Fruit fly (Drosophila melanogaster): ENCODE results near the gene ImpL2.

Gene ImpL2

DNA sequence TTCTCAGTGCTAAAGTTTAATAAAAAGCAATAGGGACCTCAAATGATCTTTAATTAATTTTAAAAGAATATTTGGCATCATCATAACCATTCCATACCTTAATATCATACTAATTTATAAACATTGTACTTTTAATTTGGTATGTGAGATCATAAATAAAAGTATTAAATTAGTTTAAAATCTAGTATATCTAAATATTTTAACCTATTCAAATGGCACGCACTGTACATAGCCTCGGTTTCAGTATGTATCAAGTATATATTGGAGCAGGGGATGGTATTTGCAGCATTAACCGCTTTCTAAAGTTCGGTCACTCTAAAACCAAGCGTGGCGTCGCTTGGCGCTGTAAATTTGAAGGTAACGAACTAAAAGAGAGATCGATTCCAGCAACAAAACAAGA is 6.5 kb upstream of the ImpL2 start, which contains the start of gene pav (continued):
- TF ChIP-seq CG6689 (GFP tag; IDR thresholded peaks at IDR 0.05) (peak; percentile 4; the same call in 1 of the 2 replicates), CG32772 (GFP tag; IDR thresholded peaks at IDR 0.05) (0 out of 2 replicates have a peak, but pooled peaks have one; percentile 27), CG1024 (GFP tag; IDR thresholded peaks at IDR 0.05) (0 out of 2 replicates have a peak, but pooled peaks have one; percentile 18), pfk (GFP tag; optimal IDR thresholded peaks at IDR 0.05) (no peak), gsb (GFP tag; IDR thresholded peaks at IDR 0.05) (no peak), CG5245 (GFP tag; optimal IDR thresholded peaks at IDR 0.05) (no peak), CG10979 (tag; optimal IDR thresholded peaks at IDR 0.05) (peak; percentile 41), D19B (GFP tag; optimal IDR thresholded peaks at IDR 0.05) (peak; percentile 86), Ptx1 (GFP tag; IDR thresholded peaks at IDR 0.05) (peak; percentile 44; the same call in 1 of the 2 replicates), usp (GFP tag; optimal IDR thresholded peaks at IDR 0.05) (no peak), tgo (GFP tag; IDR thresholded peaks at IDR 0.05) (peak; percentile 30; the same call in 1 of the 3 replicates), CG14441 (GFP tag; IDR thresholded peaks at IDR 0.05) (peak; percentile 55), CG8089 (GFP tag; optimal IDR thresholded peaks at IDR 0.05) (no peak), grau (tag; optimal IDR thresholded peaks at IDR 0.05) (peak; percentile 65), lola (GFP tag; optimal IDR thresholded peaks at IDR 0.05) (peak in 1 of 3 experiments; percentile 30), CG11247 (GFP tag; IDR thresholded peaks at IDR 0.05) (no peak), Ada2b (GFP tag; IDR thresholded peaks at IDR 0.05) (peak; percentile 56), HHEX (GFP tag; optimal IDR thresholded peaks at IDR 0.05) (no peak), CG18599 (GFP tag; optimal IDR thresholded peaks at IDR 0.05) (no peak), CG18262 (tag; optimal IDR thresholded peaks at IDR 0.05) (no peak), CG9797 (GFP tag; optimal IDR thresholded peaks at IDR 0.05) (peak; percentile 79), CG2116 (GFP tag; optimal IDR thresholded peaks at IDR 0.05) (peak; percentile 4), D19A (tag; optimal IDR thresholded peaks at IDR 0.05) (peak; percentile 61), B-H1 (GFP tag; IDR thresholded peaks at IDR 0.05) (peak; percentile 32; the same call in 1 of the 3 replicates), CG3726 (GFP tag; IDR thresholded peaks at IDR 0.05) (no peak), nmo (GFP tag; optimal IDR thresholded peaks at IDR 0.05) (peak; percentile 60), CG16779 (GFP tag; IDR thresholded peaks at IDR 0.05) (no peak), ind (GFP tag; optimal IDR thresholded peaks at IDR 0.05) (peak; percentile 31), nerfin-1 (tag; optimal IDR thresholded peaks at IDR 0.05) (peak; percentile 44), Rx (GFP tag; IDR thresholded peaks at IDR 0.05) (peak; percentile 8; the same call in 1 of the 2 replicates), CG10147 (GFP tag; optimal IDR thresholded peaks at IDR 0.05) (no peak), TFAM (GFP tag; optimal IDR thresholded peaks at IDR 0.05) (no peak), dmrt11E (tag; optimal IDR thresholded peaks at IDR 0.05) (peak; percentile 35), inv (GFP tag; IDR thresholded peaks at IDR 0.05; ENCODE audit: partially characterized antibody) (no peak), sim (GFP tag; IDR thresholded peaks at IDR 0.05) (no peak), dpn (GFP tag; optimal IDR thresholded peaks at IDR 0.05) (peak in 1 of 2 experiments; percentile 55), CG17568 (GFP tag; optimal IDR thresholded peaks at IDR 0.05) (no peak), hkb (optimal IDR thresholded peaks at IDR 0.05) (no peak), hkb (GFP tag; IDR thresholded peaks at IDR 0.05) (peak; percentile 65), CG2120 (GFP tag; optimal IDR thresholded peaks at IDR 0.05) (peak; percentile 41), NFAT (GFP tag; IDR thresholded peaks at IDR 0.05) (peak; percentile 19; the same call in 1 of the 2 replicates), MESR4 (GFP tag; optimal IDR thresholded peaks at IDR 0.05) (peak; percentile 46), tin (GFP tag; optimal IDR thresholded peaks at IDR 0.05) (peak; percentile 28), jumu (GFP tag; optimal IDR thresholded peaks at IDR 0.05) (no peak), CG8281 (tag; optimal IDR thresholded peaks at IDR 0.05) (no peak), zfh2 (GFP tag; optimal IDR thresholded peaks at IDR 0.05) (no peak), oc (tag; optimal IDR thresholded peaks at IDR 0.05) (no peak), CG14014 (GFP tag; IDR thresholded peaks at IDR 0.05) (peak; percentile 47; the same call in 1 of the 2 replicates), CG4617 (GFP tag; optimal IDR thresholded peaks at IDR 0.05; ENCODE audit: borderline replicate concordance) (peak; percentile 31), gfzf (GFP tag; optimal IDR thresholded peaks at IDR 0.05) (peak; percentile 83), CG32532 (GFP tag; IDR thresholded peaks at IDR 0.05) (peak; percentile 82)

Data from whole organism, embryonic.